Worm (Caenorhabditis elegans) whole organism, young adult: ENCODE measurements around the gene D1086.18.
A peak's percentile ranks its signal among the peaks of the same experiment; 100 is the strongest.

ENCODE experiments used
- B0336.3 ChIP-seq: fragments of 200-800 bp; sonication (Bioruptor generic); IDR thresholded peaks from 2 replicates; pipeline ENCODE4 v1.3.6; 2022; ENCODE audit warnings: missing genetic modification characterization, missing compliant biosample characterization
- C06A6.2 ChIP-seq: fragments of 200-800 bp; sonication (Bioruptor generic); conservative IDR thresholded peaks from 2 replicates; pipeline ENCODE4 v1.3.6; 2022; ENCODE audit warnings: missing genetic modification characterization, missing compliant biosample characterization
- F33H1.4 ChIP-seq: fragments of 200-800 bp; sonication (Bioruptor generic); IDR thresholded peaks from 2 replicates; pipeline ENCODE4 v1.3.6; 2022; ENCODE audit warnings: missing genetic modification reagents, missing genetic modification characterization, missing compliant biosample characterization
- F37B4.10 ChIP-seq: fragments of 200-800 bp; sonication (Bioruptor generic); IDR thresholded peaks from 2 replicates; pipeline ENCODE4 v1.3.6; 2022; ENCODE audit warnings: missing genetic modification characterization, missing compliant biosample characterization
- F39B2.1 ChIP-seq: fragments of 200-800 bp; sonication (Bioruptor generic); IDR thresholded peaks from 2 replicates; pipeline ENCODE4 v1.3.6; 2022; ENCODE audit warnings: missing genetic modification reagents, missing genetic modification characterization, missing compliant biosample characterization
- F52B5.7 ChIP-seq: sonication (generic microtip); optimal IDR thresholded peaks from 2 replicates; lab custom pipeline; 2016; ENCODE audit warnings: mild to moderate bottlenecking, missing genetic modification characterization, missing compliant biosample characterization
- F55B11.4 ChIP-seq: sonication (generic microtip); optimal IDR thresholded peaks from 2 replicates; lab custom pipeline; 2016; ENCODE audit warnings: missing compliant biosample characterization, missing genetic modification characterization, borderline replicate concordance; ENCODE audit not compliant: insufficient read depth
- K11D2.4 ChIP-seq: fragments of 200-800 bp; sonication (Bioruptor generic); IDR thresholded peaks from 2 replicates; pipeline ENCODE4 v1.3.6; 2022; ENCODE audit warnings: missing genetic modification reagents, missing genetic modification characterization, missing compliant biosample characterization
- T07F8.4 ChIP-seq: sonication (generic microtip); optimal IDR thresholded peaks from 2 replicates; lab custom pipeline; 2016; ENCODE audit warnings: mild to moderate bottlenecking, missing genetic modification characterization, moderate library complexity, missing compliant biosample characterization
- Y53F4B.3 ChIP-seq: fragments of 200-800 bp; sonication (Bioruptor generic); IDR thresholded peaks from 2 replicates; pipeline ENCODE4 v1.3.6; 2022; ENCODE audit warnings: missing genetic modification reagents, missing genetic modification characterization, missing compliant biosample characterization
- Y53G8AR.9 ChIP-seq: fragments of 200-800 bp; sonication (Bioruptor generic); conservative IDR thresholded peaks from 2 replicates; pipeline ENCODE4 v1.3.6; 2022; ENCODE audit warnings: missing genetic modification reagents, missing genetic modification characterization, missing compliant biosample characterization
- Y79H2A.3 ChIP-seq: fragments of 200-800 bp; sonication (Bioruptor generic); conservative IDR thresholded peaks from 2 replicates; pipeline ENCODE4 v1.3.6; 2022; ENCODE audit warnings: missing genetic modification reagents, missing genetic modification characterization, missing compliant biosample characterization
- ama-1 ChIP-seq, 3 experiments: fragments of 150-350 bp in 1 of 3; sonication (generic microtip) in 2 of 3; optimal IDR thresholded peaks; 2 replicates each; lab custom pipeline; 2014 to 2018; ENCODE audit warnings: missing biosample characterization in 2 of 3, missing genetic modification characterization in 2 of 3, missing genetic modification reagents in 2 of 3
- aptf-2 ChIP-seq: fragments of 200-800 bp; sonication (Bioruptor generic); conservative IDR thresholded peaks from 2 replicates; pipeline ENCODE4 v1.3.6; 2022; ENCODE audit warnings: missing genetic modification reagents, missing genetic modification characterization, missing compliant biosample characterization
- attf-3 ChIP-seq: fragments of 200-800 bp; sonication (Bioruptor generic); conservative IDR thresholded peaks from 2 replicates; pipeline ENCODE4 v1.3.6; 2022; ENCODE audit warnings: missing genetic modification reagents, missing genetic modification characterization, missing compliant biosample characterization
- bed-2 ChIP-seq: fragments of 200-800 bp; sonication (Bioruptor generic); IDR thresholded peaks from 2 replicates; pipeline ENCODE4 v1.3.6; 2022; ENCODE audit warnings: missing genetic modification reagents, missing genetic modification characterization, missing compliant biosample characterization
- cebp-1 ChIP-seq, 2 experiments: fragments of 200-800 bp in 1 of 2; sonication (Bioruptor generic) in 1 of 2; sonication (generic microtip) in 1 of 2; IDR thresholded peaks in 1 of 2; optimal IDR thresholded peaks in 1 of 2; 2 replicates each; pipeline versions ENCODE4 v1.3.6 to Lab custom; 2017 to 2022; ENCODE audit warnings: missing compliant biosample characterization in 2 of 2, missing genetic modification characterization in 2 of 2, mild to moderate bottlenecking in 1 of 2, missing genetic modification reagents in 1 of 2, moderate library complexity in 1 of 2
- cebp-2 ChIP-seq: fragments of 200-800 bp; sonication (Bioruptor generic); IDR thresholded peaks from 2 replicates; pipeline ENCODE4 v1.3.6; 2022; ENCODE audit warnings: missing genetic modification characterization, missing compliant biosample characterization
- ceh-100 ChIP-seq: fragments of 200-800 bp; sonication (Bioruptor generic); IDR thresholded peaks from 2 replicates; pipeline ENCODE4 v1.3.6; 2022; ENCODE audit warnings: missing genetic modification reagents, missing genetic modification characterization, missing compliant biosample characterization
- ceh-27 ChIP-seq: fragments of 200-800 bp; sonication (Bioruptor generic); optimal IDR thresholded peaks from 2 replicates; lab custom pipeline; 2018; ENCODE audit warnings: mild to moderate bottlenecking, missing genetic modification characterization, moderate library complexity, missing compliant biosample characterization
- ceh-91 ChIP-seq: fragments of 200-800 bp; sonication (Bioruptor generic); IDR thresholded peaks from 2 replicates; pipeline ENCODE4 v1.3.6; 2022; ENCODE audit warnings: missing genetic modification reagents, missing genetic modification characterization, missing compliant biosample characterization
- die-1 ChIP-seq: sonication (generic microtip); optimal IDR thresholded peaks from 2 replicates; lab custom pipeline; 2016; ENCODE audit warnings: missing genotype, mild to moderate bottlenecking, missing genetic modification characterization, missing compliant biosample characterization
- dox-1 ChIP-seq: fragments of 200-800 bp; sonication (Bioruptor generic); IDR thresholded peaks from 2 replicates; pipeline ENCODE4 v1.3.6; 2022; ENCODE audit warnings: missing genetic modification reagents, missing genetic modification characterization, missing compliant biosample characterization
- egl-18 ChIP-seq: fragments of 200-800 bp; sonication (Bioruptor generic); IDR thresholded peaks from 2 replicates; pipeline ENCODE4 v1.3.6; 2022; ENCODE audit warnings: missing genetic modification reagents, missing genetic modification characterization, missing compliant biosample characterization
- egrh-3 ChIP-seq: fragments of 200-800 bp; sonication (Bioruptor generic); IDR thresholded peaks from 2 replicates; pipeline ENCODE4 v1.3.6; 2022; ENCODE audit warnings: missing genetic modification reagents, missing genetic modification characterization, missing compliant biosample characterization
- hmg-1.2 ChIP-seq: fragments of 200-800 bp; sonication (Bioruptor generic); IDR thresholded peaks from 2 replicates; pipeline ENCODE4 v1.3.6; 2022; ENCODE audit warnings: missing genetic modification reagents, missing genetic modification characterization, missing compliant biosample characterization
- hmg-20 ChIP-seq: fragments of 200-800 bp; sonication (Bioruptor generic); IDR thresholded peaks from 2 replicates; pipeline ENCODE4 v1.3.6; 2022; ENCODE audit warnings: missing genetic modification reagents, missing genetic modification characterization, missing compliant biosample characterization
- hsf-1 ChIP-seq: fragments of 200-800 bp; sonication (Bioruptor generic); IDR thresholded peaks from 2 replicates; pipeline ENCODE4 v1.3.6; 2022; ENCODE audit warnings: missing genetic modification reagents, missing genetic modification characterization, missing compliant biosample characterization
- let-526 ChIP-seq: fragments of 200-800 bp; sonication (Bioruptor generic); IDR thresholded peaks from 2 replicates; pipeline ENCODE4 v1.3.6; 2022; ENCODE audit warnings: missing genetic modification reagents, missing genetic modification characterization, missing compliant biosample characterization
- lin-40 ChIP-seq: sonication (generic microtip); optimal IDR thresholded peaks from 2 replicates; lab custom pipeline; 2016; ENCODE audit warnings: missing genetic modification characterization, mild to moderate bottlenecking, missing compliant biosample characterization, missing genotype, missing genetic modification reagents
- lin-54 ChIP-seq: fragments of 200-800 bp; sonication (Bioruptor generic); optimal IDR thresholded peaks from 2 replicates; lab custom pipeline; 2018; ENCODE audit warnings: mild to moderate bottlenecking, missing genetic modification characterization, missing compliant biosample characterization
- madf-3 ChIP-seq: fragments of 200-800 bp; sonication (Bioruptor generic); IDR thresholded peaks from 2 replicates; pipeline ENCODE4 v1.3.6; 2022; ENCODE audit warnings: missing genetic modification reagents, missing genetic modification characterization, missing compliant biosample characterization
- madf-6 ChIP-seq: fragments of 200-800 bp; sonication (Bioruptor generic); IDR thresholded peaks from 2 replicates; pipeline ENCODE4 v1.3.6; 2022; ENCODE audit warnings: missing genetic modification reagents, missing genetic modification characterization, missing compliant biosample characterization
- mcd-1 ChIP-seq: fragments of 200-800 bp; sonication (Bioruptor generic); IDR thresholded peaks from 2 replicates; pipeline ENCODE4 v1.3.6; 2022; ENCODE audit warnings: missing genetic modification reagents, missing genetic modification characterization, missing compliant biosample characterization
- nhr-120 ChIP-seq: fragments of 200-800 bp; sonication (Bioruptor generic); IDR thresholded peaks from 2 replicates; pipeline ENCODE4 v1.3.6; 2022; ENCODE audit warnings: missing genetic modification characterization, missing compliant biosample characterization
- nhr-80 ChIP-seq: sonication (generic microtip); optimal IDR thresholded peaks from 2 replicates; lab custom pipeline; 2016; ENCODE audit warnings: missing genetic modification characterization, missing compliant biosample characterization
- rcor-1 ChIP-seq: fragments of 200-800 bp; sonication (Bioruptor generic); IDR thresholded peaks from 2 replicates; pipeline ENCODE4 v1.3.6; 2022; ENCODE audit warnings: missing genetic modification reagents, missing genetic modification characterization, missing compliant biosample characterization
- sea-2 ChIP-seq: fragments of 200-800 bp; sonication (Bioruptor generic); IDR thresholded peaks from 2 replicates; pipeline ENCODE4 v1.3.6; 2022; ENCODE audit warnings: missing genetic modification characterization, missing compliant biosample characterization
- snpc-1.3 ChIP-seq: sonication (generic microtip); optimal IDR thresholded peaks from 2 replicates; lab custom pipeline; 2017; ENCODE audit warnings: missing genetic modification characterization, mild to moderate bottlenecking, missing compliant biosample characterization, antibody characterized with exemption, moderate library complexity, missing genotype, missing genetic modification reagents; ENCODE audit not compliant: insufficient read depth
- somi-1 ChIP-seq: fragments of 200-800 bp; sonication (Bioruptor generic); optimal IDR thresholded peaks from 2 replicates; lab custom pipeline; 2018; ENCODE audit warnings: mild to moderate bottlenecking, missing genetic modification characterization, missing compliant biosample characterization
- tbp1 ChIP-seq: fragments of 200-800 bp; sonication (Bioruptor generic); optimal IDR thresholded peaks from 2 replicates; lab custom pipeline; 2018; ENCODE audit warnings: mild to moderate bottlenecking, missing genetic modification characterization, missing compliant biosample characterization
- ztf-25 ChIP-seq: fragments of 200-800 bp; sonication (Bioruptor generic); IDR thresholded peaks from 2 replicates; pipeline ENCODE4 v1.3.6; 2022; ENCODE audit warnings: missing genetic modification reagents, missing genetic modification characterization, missing compliant biosample characterization
- ztf-26 ChIP-seq: sonication (generic microtip); optimal IDR thresholded peaks from 2 replicates; lab custom pipeline; 2017; ENCODE audit warnings: missing genetic modification characterization, missing compliant biosample characterization
- ztf-6 ChIP-seq: fragments of 200-800 bp; sonication (Bioruptor generic); IDR thresholded peaks from 2 replicates; pipeline ENCODE4 v1.3.6; 2022; ENCODE audit warnings: missing genetic modification reagents, missing genetic modification characterization, missing compliant biosample characterization

D1086.18 gene

DNA sequence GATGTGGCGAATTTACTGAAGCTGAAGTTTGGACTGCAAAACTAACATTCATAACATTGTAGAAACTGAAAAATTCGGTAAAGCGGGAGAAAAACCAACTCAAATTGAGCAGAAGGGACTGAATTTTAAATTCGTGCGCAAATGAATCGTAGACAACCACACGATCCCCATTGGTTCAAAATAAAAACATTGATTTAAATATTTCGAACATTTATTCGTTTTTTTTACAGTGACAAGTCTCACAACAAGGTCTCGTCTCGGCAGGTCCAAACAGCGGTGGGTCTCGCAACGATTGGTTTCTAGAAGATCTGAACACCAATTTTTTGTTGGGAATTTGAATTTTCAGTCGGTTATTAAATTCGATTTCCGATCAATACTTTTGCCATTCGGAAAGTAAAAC lies at the start of gene D1086.18:
D1086.18 (plus strand) TSS at position 301 of the 400 bp plus-strand sequence.
- TF ChIP-seq hsf-1 (GFP tag; lab: Robert Waterston, UW): no peak
- no peak for TF ChIP-seq F55B11.4 (tag; lab: Kevin White, UChicago)
- TF ChIP-seq F52B5.7 (tag; lab: Kevin White, UChicago): no peak
- no peak for TF ChIP-seq Y53F4B.3
- TF ChIP-seq rcor-1 (GFP tag; lab: Robert Waterston, UW): no peak
- TF ChIP-seq nhr-80 (tag; lab: Kevin White, UChicago): no peak
- no peak for TF ChIP-seq somi-1 (GFP tag; lab: Kevin White, UChicago)
- TF ChIP-seq T07F8.4 (tag; lab: Kevin White, UChicago): no peak
- no peak for TF ChIP-seq hmg-1.2 (GFP tag; lab: Robert Waterston, UW)
- TF ChIP-seq snpc-1.3: no peak
- TF ChIP-seq ama-1 (optimal IDR thresholded peaks at IDR 0.05; lab: Kevin White, UChicago): no peak
- TF ChIP-seq ama-1 (GFP tag; optimal IDR thresholded peaks at IDR 0.05; lab: Kevin White, UChicago): no peak
- no peak for TF ChIP-seq cebp-1 (GFP tag; IDR thresholded peaks at IDR 0.05; lab: Robert Waterston, UW)
- TF ChIP-seq cebp-1 (tag; optimal IDR thresholded peaks at IDR 0.05; lab: Kevin White, UChicago): no peak
- no peak for TF ChIP-seq die-1 (tag; lab: Kevin White, UChicago)
- TF ChIP-seq Y53G8AR.9 (GFP tag; lab: Robert Waterston, UW): no peak
- TF ChIP-seq, all 124 proteins: peak for 0

DNA sequence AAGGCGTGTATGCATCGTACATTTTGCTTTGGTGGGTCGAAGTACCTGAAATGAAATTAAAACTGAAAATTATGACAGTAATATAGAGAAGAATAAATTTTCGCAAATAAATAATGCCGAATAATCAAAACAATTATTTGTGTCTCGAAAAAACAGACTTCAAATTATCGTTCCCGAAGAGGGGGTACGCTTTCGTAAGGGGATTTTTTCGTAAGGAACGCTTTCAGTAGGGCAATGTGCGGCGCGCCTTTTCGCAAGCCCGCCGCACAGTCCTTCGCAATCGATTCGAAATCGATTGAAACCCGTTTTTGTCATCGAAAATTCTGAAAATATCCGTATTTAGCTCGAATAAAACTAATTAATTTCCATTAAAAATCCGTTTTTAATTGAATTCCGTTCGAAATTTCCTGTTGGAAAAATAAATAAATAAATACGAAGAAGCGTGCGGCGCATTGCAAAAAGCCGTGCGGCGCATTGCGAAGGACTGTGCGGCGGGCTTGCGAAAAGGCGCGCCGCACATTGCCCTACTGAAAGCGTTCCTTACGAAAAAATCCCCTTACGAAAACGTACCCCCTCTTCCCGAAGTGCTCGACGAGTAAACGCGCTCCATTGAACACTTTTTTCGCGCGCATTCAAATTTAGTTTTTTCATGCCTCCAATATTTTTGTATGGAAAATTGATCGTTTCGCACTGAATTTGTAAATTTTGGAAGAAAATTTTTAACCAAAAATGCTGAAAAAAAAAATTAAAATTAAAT lies 47.2 kb upstream of the D1086.18 start, which contains the start of gene vps-39:
vps-39 (minus strand) TSS at position 51 of the 757 bp plus-strand sequence.
- TF ChIP-seq let-526 (GFP tag; lab: Robert Waterston, UW) (peak; percentile 57; the same call in 1 of the 2 replicates), ceh-91 (GFP tag; lab: Robert Waterston, UW) (peak; percentile 97), egrh-3 (GFP tag; lab: Robert Waterston, UW) (peak; percentile 88), dox-1 (GFP tag; lab: Robert Waterston, UW) (peak; percentile 99), lin-54 (GFP tag; lab: Kevin White, UChicago) (peak; percentile 69), tbp1 (GFP tag; lab: Kevin White, UChicago) (peak; percentile 9), rcor-1 (GFP tag; lab: Robert Waterston, UW) (peak; percentile 96), F37B4.10 (0 out of 2 replicates have a peak, but pooled peaks have one; percentile 86), C06A6.2 (GFP tag; lab: Robert Waterston, UW) (peak; percentile 99), sea-2 (GFP tag; lab: Robert Waterston, UW) (peak; percentile 87; the same call in 1 of the 2 replicates), Y53G8AR.9 (GFP tag; lab: Robert Waterston, UW) (peak; percentile 92), ztf-26 (tag; lab: Kevin White, UChicago) (peak; percentile 25), bed-2 (GFP tag; lab: Robert Waterston, UW) (peak; percentile 87), hmg-20 (GFP tag; lab: Robert Waterston, UW) (peak; percentile 86), F33H1.4 (GFP tag; lab: Robert Waterston, UW) (peak; percentile 82), B0336.3 (0 out of 2 replicates have a peak, but pooled peaks have one; percentile 39), lin-40 (tag; lab: Kevin White, UChicago) (peak; percentile 61), aptf-2 (peak; percentile 97), cebp-2 (GFP tag; lab: Robert Waterston, UW) (peak; percentile 83; the same call in 1 of the 2 replicates), Y79H2A.3 (GFP tag; lab: Robert Waterston, UW) (peak; percentile 82; the same call in 1 of the 2 replicates), madf-3 (GFP tag; lab: Robert Waterston, UW) (peak; percentile 80; the same call in 1 of the 2 replicates), mcd-1 (GFP tag; lab: Robert Waterston, UW) (peak; percentile 100), attf-3 (GFP tag; lab: Robert Waterston, UW) (peak; percentile 82), egl-18 (GFP tag; lab: Robert Waterston, UW) (0 out of 2 replicates have a peak, but pooled peaks have one; percentile 35), ztf-6 (GFP tag; lab: Robert Waterston, UW) (peak; percentile 84), madf-6 (GFP tag; lab: Robert Waterston, UW) (peak; percentile 94), hmg-1.2 (GFP tag; lab: Robert Waterston, UW) (peak; percentile 82), ceh-100 (GFP tag; lab: Robert Waterston, UW) (peak; percentile 99), K11D2.4 (GFP tag; lab: Robert Waterston, UW) (peak; percentile 94), F39B2.1 (GFP tag; lab: Robert Waterston, UW) (0 out of 2 replicates have a peak, but pooled peaks have one; percentile 46), nhr-120 (GFP tag; lab: Robert Waterston, UW) (0 out of 2 replicates have a peak, but pooled peaks have one; percentile 29), ztf-25 (GFP tag; lab: Robert Waterston, UW) (peak; percentile 91), ceh-27 (GFP tag; lab: Kevin White, UChicago) (peak; percentile 31)
